Fruit fly (Drosophila melanogaster): Measurements from ENCODE around the gene CG44227.
A peak's percentile ranks its signal among the peaks of the same experiment; 100 is the strongest.

CG44227 gene

dm6 chr3R:8668024-8668856, 16.7 kb downstream of the CG44227 start (continued):
- TF ChIP-seq exex (tag; optimal IDR thresholded peaks at IDR 0.05) (peak; percentile 93), sima (GFP tag; optimal IDR thresholded peaks at IDR 0.05) (no peak), oc (tag; optimal IDR thresholded peaks at IDR 0.05) (no peak), CG17385 (GFP tag; optimal IDR thresholded peaks at IDR 0.05) (peak; percentile 2), gro (GFP tag; optimal IDR thresholded peaks at IDR 0.05) (peak; percentile 17), peb (GFP tag; IDR thresholded peaks at IDR 0.05) (no peak), Opbp (GFP tag; IDR thresholded peaks at IDR 0.05; ENCODE audit: partially characterized antibody) (peak; percentile 92), CG1602 (GFP tag; optimal IDR thresholded peaks at IDR 0.05) (no peak), CG4282 (GFP tag; optimal IDR thresholded peaks at IDR 0.05) (no peak), CG32772 (GFP tag; IDR thresholded peaks at IDR 0.05) (no peak), mld (GFP tag; IDR thresholded peaks at IDR 0.05; ENCODE audit: partially characterized antibody) (peak; percentile 92), CG7987 (GFP tag; optimal IDR thresholded peaks at IDR 0.05) (peak; percentile 4), row (GFP tag; IDR thresholded peaks at IDR 0.05) (no peak), CG14860 (GFP tag; IDR thresholded peaks at IDR 0.05; ENCODE audit: partially characterized antibody) (peak; percentile 52), CG8478 (optimal IDR thresholded peaks at IDR 0.05) (no peak), CG2678 (tag; optimal IDR thresholded peaks at IDR 0.05) (peak; percentile 16), ftz-f1 (GFP tag; optimal IDR thresholded peaks at IDR 0.05) (peak; percentile 69)

- TF ChIP-seq dmrt11E (tag; optimal IDR thresholded peaks at IDR 0.05) (no peak), CG13296 (GFP tag; optimal IDR thresholded peaks at IDR 0.05) (no peak), HLHmδ (GFP tag; optimal IDR thresholded peaks at IDR 0.05) (no peak), H2.0 (GFP tag; IDR thresholded peaks at IDR 0.05) (no peak), row (GFP tag; IDR thresholded peaks at IDR 0.05) (no peak), NC2β (GFP tag; optimal IDR thresholded peaks at IDR 0.05) (no peak), CG17568 (GFP tag; optimal IDR thresholded peaks at IDR 0.05) (no peak), usp (GFP tag; optimal IDR thresholded peaks at IDR 0.05) (no peak), al (GFP tag; IDR thresholded peaks at IDR 0.05) (no peak), pum (GFP tag; optimal IDR thresholded peaks at IDR 0.05) (no peak), BEAF-32 (GFP tag; optimal IDR thresholded peaks at IDR 0.05) (no peak), CG15514 (GFP tag; optimal IDR thresholded peaks at IDR 0.05) (no peak), CG1792 (GFP tag; optimal IDR thresholded peaks at IDR 0.05) (no peak)
Measured at dm6 chr3R:8667568-8667967, 17.4 kb downstream of the CG44227 start, which contains the start of gene CG8036. CG8036 (plus strand) TSS chr3R:8667868.

dm6 chr3R:8664699-8665340, 20.2 kb downstream of the CG44227 start:
- TF ChIP-seq Vsx1 (GFP tag; optimal IDR thresholded peaks at IDR 0.05) (peak; percentile 41), onecut (GFP tag; IDR thresholded peaks at IDR 0.05) (peak; percentile 99), hbn (GFP tag; IDR thresholded peaks at IDR 0.05; ENCODE audit: partially characterized antibody) (no peak), Pdp1 (GFP tag; optimal IDR thresholded peaks at IDR 0.05) (peak in 1 of 2 experiments; percentile 96), CG3995 (GFP tag; optimal IDR thresholded peaks at IDR 0.05) (no peak), tx (GFP tag; optimal IDR thresholded peaks at IDR 0.05) (no peak), CG10431 (GFP tag; optimal IDR thresholded peaks at IDR 0.05) (peak; percentile 76), Atf3 (GFP tag; optimal IDR thresholded peaks at IDR 0.05) (no peak), exex (tag; optimal IDR thresholded peaks at IDR 0.05) (peak; percentile 38), CG12769 (tag; optimal IDR thresholded peaks at IDR 0.05) (peak; percentile 0), Hey (tag; optimal IDR thresholded peaks at IDR 0.05) (no peak), CG17912 (GFP tag; optimal IDR thresholded peaks at IDR 0.05) (no peak), twi (tag; optimal IDR thresholded peaks at IDR 0.05) (peak; percentile 46), CG11560 (tag; IDR thresholded peaks at IDR 0.05) (no peak), CG7745 (tag; optimal IDR thresholded peaks at IDR 0.05) (peak; percentile 30), CG8281 (tag; optimal IDR thresholded peaks at IDR 0.05) (no peak), sug (tag; optimal IDR thresholded peaks at IDR 0.05) (peak; percentile 2), sd (tag; optimal IDR thresholded peaks at IDR 0.05) (peak; percentile 54), nau (GFP tag; optimal IDR thresholded peaks at IDR 0.05) (peak; percentile 2)
